Worm (Caenorhabditis elegans): ENCODE data around the gene fut-1.

ce11 chrII:8785875-8786274, 26.5 kb upstream of the fut-1 start:
- TF ChIP-seq unc-120 (tag; optimal IDR thresholded peaks at IDR 0.05; ENCODE audit: poor library complexity, severe bottlenecking) (no peak), nhr-76 (tag; optimal IDR thresholded peaks at IDR 0.05) (no peak), ham-2 (GFP tag; optimal IDR thresholded peaks at IDR 0.05) (peak; percentile 34), nhr-12 (tag; optimal IDR thresholded peaks at IDR 0.05) (no peak), ces-1 (GFP tag; optimal IDR thresholded peaks at IDR 0.05) (peak; percentile 54), unc-62 (GFP tag; optimal IDR thresholded peaks at IDR 0.05) (no peak), zip-8 (tag; optimal IDR thresholded peaks at IDR 0.05) (no peak)
